Worm (Caenorhabditis elegans) whole organism, midembryonic: ENCODE results near the gene sre-1.

Source experiments
- T22C8.4 ChIP-seq: fragments of 200-800 bp; sonication (Bioruptor generic); IDR thresholded peaks from 2 replicates; pipeline ENCODE4 v1.3.6; 2022; ENCODE audit warnings: missing genetic modification characterization, missing compliant biosample characterization
- cog-1 ChIP-seq: sonication (generic microtip); optimal IDR thresholded peaks from 2 replicates; lab custom pipeline; 2016; ENCODE audit warnings: missing genetic modification characterization, missing compliant biosample characterization
- flt-1 ChIP-seq: fragments of 200-800 bp; sonication (Bioruptor generic); IDR thresholded peaks from 2 replicates; pipeline ENCODE4 v1.3.6; 2022; ENCODE audit warnings: missing genetic modification characterization, missing compliant biosample characterization
- klf-2 ChIP-seq: fragments of 200-800 bp; sonication (Bioruptor generic); conservative IDR thresholded peaks from 2 replicates; pipeline ENCODE4 v1.3.6; 2022; ENCODE audit warnings: missing genetic modification reagents, missing genetic modification characterization, missing compliant biosample characterization
- med-1 ChIP-seq: sonication (generic microtip); optimal IDR thresholded peaks from 2 replicates; lab custom pipeline; 2017; ENCODE audit warnings: missing genetic modification characterization, mild to moderate bottlenecking, missing compliant biosample characterization, antibody characterized with exemption, missing genetic modification reagents; ENCODE audit not compliant: insufficient read depth
- ref-1 ChIP-seq: fragments of 200-800 bp; sonication (Bioruptor generic); conservative IDR thresholded peaks from 2 replicates; pipeline ENCODE4 v1.3.6; 2022; ENCODE audit warnings: missing genetic modification reagents, missing genetic modification characterization, missing compliant biosample characterization
- tab-1 ChIP-seq: fragments of 200-800 bp; sonication (Bioruptor generic); IDR thresholded peaks from 2 replicates; pipeline ENCODE4 v1.3.6; 2022; ENCODE audit warnings: missing genetic modification characterization, missing compliant biosample characterization
- ztf-23 ChIP-seq: fragments of 200-800 bp; sonication (Bioruptor generic); IDR thresholded peaks from 2 replicates; pipeline ENCODE4 v1.3.6; 2022; ENCODE audit warnings: missing genetic modification reagents, missing genetic modification characterization, missing compliant biosample characterization
- ztf-29 ChIP-seq: fragments of 200-800 bp; sonication (Bioruptor generic); IDR thresholded peaks from 2 replicates; pipeline ENCODE4 v1.3.6; 2022; ENCODE audit warnings: missing genetic modification reagents, missing genetic modification characterization, missing compliant biosample characterization

sre-1 gene

ce11 chrII:7675752-7676151, 33.8 kb upstream of the sre-1 start:
- no peak for TF ChIP-seq T22C8.4
- no peak for TF ChIP-seq ztf-23 (GFP tag; lab: Robert Waterston, UW)
- TF ChIP-seq ztf-29 (GFP tag; lab: Robert Waterston, UW) = no peak
- TF ChIP-seq tab-1 (GFP tag; lab: Robert Waterston, UW) = no peak
- no peak for TF ChIP-seq klf-2 (GFP tag; lab: Robert Waterston, UW)
- no peak for TF ChIP-seq cog-1 (tag; lab: Kevin White, UChicago)
- TF ChIP-seq flt-1 = no peak
- no peak for TF ChIP-seq med-1 (GFP tag; lab: Kevin White, UChicago)
- TF ChIP-seq ref-1 (GFP tag; lab: Robert Waterston, UW) = no peak

- TF ChIP-seq ztf-23 (GFP tag; lab: Robert Waterston, UW) = no peak
- peak; percentile 24 for TF ChIP-seq cog-1 (tag; lab: Kevin White, UChicago)
- TF ChIP-seq klf-2 (GFP tag; lab: Robert Waterston, UW) = no peak
- TF ChIP-seq med-1 (GFP tag; lab: Kevin White, UChicago) = no peak
- TF ChIP-seq tab-1 (GFP tag; lab: Robert Waterston, UW) = no peak
- TF ChIP-seq ref-1 (GFP tag; lab: Robert Waterston, UW) = 0 out of 2 replicates have a peak, but pooled peaks have one; percentile 7
- no peak for TF ChIP-seq ztf-29 (GFP tag; lab: Robert Waterston, UW)
These were observed 33.1 kb upstream of the sre-1 start for ce11 chrII:7676307-7676905.

- TF ChIP-seq flt-1 (no peak), ztf-29 (GFP tag; lab: Robert Waterston, UW) (no peak), klf-2 (GFP tag; lab: Robert Waterston, UW) (no peak), ztf-23 (GFP tag; lab: Robert Waterston, UW) (no peak), med-1 (GFP tag; lab: Kevin White, UChicago) (no peak), T22C8.4 (no peak), ref-1 (GFP tag; lab: Robert Waterston, UW) (no peak)
These were observed 31.0 kb upstream of the sre-1 start for ce11 chrII:7678512-7678911.

- no peak for TF ChIP-seq med-1 (GFP tag; lab: Kevin White, UChicago)
- no peak for TF ChIP-seq cog-1 (tag; lab: Kevin White, UChicago)
These were observed 29.9 kb upstream of the sre-1 start for ce11 chrII:7679499-7680012.

- no peak for TF ChIP-seq T22C8.4
- TF ChIP-seq ztf-23 (GFP tag; lab: Robert Waterston, UW) = no peak
- no peak for TF ChIP-seq ztf-29 (GFP tag; lab: Robert Waterston, UW)
- no peak for TF ChIP-seq cog-1 (tag; lab: Kevin White, UChicago)
- no peak for TF ChIP-seq klf-2 (GFP tag; lab: Robert Waterston, UW)
- TF ChIP-seq tab-1 (GFP tag; lab: Robert Waterston, UW) = no peak
- no peak for TF ChIP-seq ref-1 (GFP tag; lab: Robert Waterston, UW)
- TF ChIP-seq flt-1 = no peak
- no peak for TF ChIP-seq med-1 (GFP tag; lab: Kevin White, UChicago)
These were observed 27.6 kb upstream of the sre-1 start, which contains the start of gene lin-26 for ce11 chrII:7681898-7682297. TSS of gene lin-26 (plus strand) at chrII:7682198.

- TF ChIP-seq med-1 (GFP tag; lab: Kevin White, UChicago) (no peak), ztf-29 (GFP tag; lab: Robert Waterston, UW) (no peak), tab-1 (GFP tag; lab: Robert Waterston, UW) (no peak), ref-1 (GFP tag; lab: Robert Waterston, UW) (no peak), T22C8.4 (no peak), klf-2 (GFP tag; lab: Robert Waterston, UW) (no peak), flt-1 (no peak), ztf-23 (GFP tag; lab: Robert Waterston, UW) (no peak), cog-1 (tag; lab: Kevin White, UChicago) (no peak)
These were observed 27.0 kb upstream of the sre-1 start for ce11 chrII:7682488-7682887.

ce11 chrII:7684589-7684988, 24.9 kb upstream of the sre-1 start, which contains the start of gene F18A1.1:
TSS of gene F18A1.1 (plus strand) at chrII:7684889.
- TF ChIP-seq ztf-23 (GFP tag; lab: Robert Waterston, UW) = no peak
- TF ChIP-seq flt-1 = no peak
- TF ChIP-seq ref-1 (GFP tag; lab: Robert Waterston, UW) = no peak
- TF ChIP-seq klf-2 (GFP tag; lab: Robert Waterston, UW) = no peak
- TF ChIP-seq tab-1 (GFP tag; lab: Robert Waterston, UW) = no peak
- no peak for TF ChIP-seq med-1 (GFP tag; lab: Kevin White, UChicago)
- TF ChIP-seq cog-1 (tag; lab: Kevin White, UChicago) = no peak
- TF ChIP-seq T22C8.4 = no peak
- no peak for TF ChIP-seq ztf-29 (GFP tag; lab: Robert Waterston, UW)

ce11 chrII:7690384-7690783, 19.1 kb upstream of the sre-1 start, which contains the start of gene pid-1:
TSS of gene pid-1 (minus strand) at chrII:7690556.
- TF ChIP-seq cog-1 (tag; lab: Kevin White, UChicago) (no peak), ref-1 (GFP tag; lab: Robert Waterston, UW) (no peak), ztf-23 (GFP tag; lab: Robert Waterston, UW) (no peak), klf-2 (GFP tag; lab: Robert Waterston, UW) (no peak), flt-1 (no peak), T22C8.4 (no peak), tab-1 (GFP tag; lab: Robert Waterston, UW) (no peak), med-1 (GFP tag; lab: Kevin White, UChicago) (no peak), ztf-29 (GFP tag; lab: Robert Waterston, UW) (no peak)

ce11 chrII:7693929-7694328, 15.6 kb upstream of the sre-1 start, which contains the start of gene nhx-2:
TSS of gene nhx-2 (minus strand) at chrII:7693957.
- TF ChIP-seq ref-1 (GFP tag; lab: Robert Waterston, UW) (no peak), ztf-23 (GFP tag; lab: Robert Waterston, UW) (no peak), ztf-29 (GFP tag; lab: Robert Waterston, UW) (no peak), cog-1 (tag; lab: Kevin White, UChicago) (no peak), flt-1 (no peak), klf-2 (GFP tag; lab: Robert Waterston, UW) (no peak), med-1 (GFP tag; lab: Kevin White, UChicago) (no peak), T22C8.4 (no peak), tab-1 (GFP tag; lab: Robert Waterston, UW) (no peak)
